Worm (Caenorhabditis elegans): ENCODE results near the gene glb-25.
A peak's percentile ranks its signal among the peaks of the same experiment; 100 is the strongest.

Gene glb-25

DNA sequence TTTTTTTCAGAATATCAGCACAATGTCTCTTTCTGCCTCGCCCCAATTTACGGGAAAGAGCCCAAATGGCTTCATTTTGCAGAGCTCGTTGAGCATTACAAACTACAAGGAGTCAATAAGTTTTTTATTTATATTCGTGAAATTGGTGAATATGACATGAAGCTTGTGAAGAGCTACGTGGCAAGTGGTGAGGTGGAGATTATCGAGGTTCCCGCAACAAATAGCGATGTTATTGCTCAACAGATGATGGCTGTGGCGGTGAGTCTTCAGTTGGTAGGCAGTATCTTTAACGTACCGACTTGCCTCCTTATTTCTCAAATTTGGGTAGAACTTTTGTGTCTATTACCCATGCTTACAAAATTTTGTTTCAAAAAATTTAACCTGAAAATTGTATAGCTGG lies 9.6 kb upstream of the glb-25 start:
- no peak for TF ChIP-seq snpc-4 (tag; optimal IDR thresholded peaks at IDR 0.05)
- no peak for TF ChIP-seq fos-1 (tag; optimal IDR thresholded peaks at IDR 0.05)
- no peak for TF ChIP-seq mab-5 (tag; optimal IDR thresholded peaks at IDR 0.05)
- TF ChIP-seq F13H6.1 (tag; optimal IDR thresholded peaks at IDR 0.05): no peak
- no peak for TF ChIP-seq egl-27 (tag; optimal IDR thresholded peaks at IDR 0.05)
- TF ChIP-seq nhr-21 (tag; optimal IDR thresholded peaks at IDR 0.05): no peak
- no peak for TF ChIP-seq lin-11 (tag; optimal IDR thresholded peaks at IDR 0.05)
- TF ChIP-seq elt-3 (tag; optimal IDR thresholded peaks at IDR 0.05): no peak
- TF ChIP-seq ama-1 (optimal IDR thresholded peaks at IDR 0.05): no peak
- no peak for TF ChIP-seq nhr-12 (tag; optimal IDR thresholded peaks at IDR 0.05)
- no peak for TF ChIP-seq Y55F3AM.14 (GFP tag; optimal IDR thresholded peaks at IDR 0.05)
- TF ChIP-seq lin-13 (GFP tag; optimal IDR thresholded peaks at IDR 0.05): no peak
- no peak for TF ChIP-seq nhr-25 (tag; optimal IDR thresholded peaks at IDR 0.05)

DNA sequence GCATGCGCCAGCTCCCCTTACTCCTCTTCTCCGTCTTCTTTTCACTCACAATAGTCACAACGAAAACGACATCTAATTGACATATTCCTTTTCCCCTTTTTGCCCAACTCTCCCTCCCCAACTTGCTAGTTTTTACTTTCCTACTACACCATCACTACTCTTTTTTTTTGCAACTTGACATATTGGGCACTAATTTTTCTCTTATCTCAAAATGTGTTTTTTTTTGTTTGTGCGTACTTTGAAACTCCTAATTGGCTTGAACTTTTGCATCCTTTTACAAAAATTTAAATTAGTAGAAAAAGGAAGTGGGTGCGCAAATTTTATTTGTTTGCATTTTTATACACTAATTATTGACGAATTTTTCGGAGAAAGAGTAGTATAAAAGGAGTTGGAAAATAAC lies 2.6 kb upstream of the glb-25 start:
- TF ChIP-seq sma-3 (GFP tag; optimal IDR thresholded peaks at IDR 0.05) (no peak), ZK546.5 (tag; optimal IDR thresholded peaks at IDR 0.05) (no peak), mbf-1 (tag; optimal IDR thresholded peaks at IDR 0.05) (no peak), sma-9 (GFP tag; optimal IDR thresholded peaks at IDR 0.05) (no peak), sma-9 (tag; optimal IDR thresholded peaks at IDR 0.05) (no peak), alr-1 (tag; optimal IDR thresholded peaks at IDR 0.05) (no peak), dmd-4 (tag; optimal IDR thresholded peaks at IDR 0.05) (no peak), elt-1 (tag; optimal IDR thresholded peaks at IDR 0.05) (no peak), zag-1 (tag; optimal IDR thresholded peaks at IDR 0.05) (no peak)

DNA sequence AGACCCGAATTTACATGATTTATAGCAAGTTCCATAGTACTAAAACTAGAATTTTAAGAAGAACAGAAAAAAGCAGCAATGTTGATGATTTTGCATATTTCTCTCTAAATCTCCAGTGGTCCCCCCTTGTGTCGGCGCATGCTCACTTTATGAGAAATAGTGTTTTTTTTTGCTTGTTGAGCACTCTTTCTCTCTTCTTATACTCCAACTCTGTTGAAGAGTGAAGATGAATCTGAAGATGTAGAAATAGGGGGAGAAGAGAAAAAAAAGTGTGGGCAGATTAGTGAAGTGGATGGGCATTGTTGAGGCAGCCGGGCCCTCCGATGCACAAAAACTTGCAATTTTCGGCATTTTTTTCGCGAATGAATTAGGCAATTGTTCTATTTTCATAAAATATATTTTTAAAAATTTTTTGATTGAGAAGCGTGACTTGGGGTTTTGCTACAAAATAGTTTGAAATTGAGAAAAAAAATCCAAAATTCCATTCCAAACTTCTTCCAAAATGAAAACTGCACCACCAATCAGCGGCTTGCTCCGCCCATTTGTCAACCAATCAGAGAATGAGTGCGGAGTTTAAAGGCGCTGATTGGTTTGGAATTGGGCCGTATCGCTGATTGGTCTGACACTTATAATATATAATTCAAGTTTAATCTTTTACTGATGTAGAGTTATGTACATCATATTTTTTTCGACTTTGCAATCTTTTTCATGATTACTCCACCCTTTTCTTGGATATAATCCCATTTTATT lies 2.6 kb downstream of the glb-25 start:
- TF ChIP-seq unc-55 (GFP tag; optimal IDR thresholded peaks at IDR 0.05) (peak; percentile 21), ztf-4 (tag; optimal IDR thresholded peaks at IDR 0.05) (no peak), C34F6.9 (tag; optimal IDR thresholded peaks at IDR 0.05) (peak; percentile 10)

- TF ChIP-seq nhr-77 (tag; optimal IDR thresholded peaks at IDR 0.05) (no peak), sma-9 (GFP tag; optimal IDR thresholded peaks at IDR 0.05) (peak; percentile 62), sma-9 (tag; optimal IDR thresholded peaks at IDR 0.05) (no peak), nhr-237 (tag; optimal IDR thresholded peaks at IDR 0.05) (no peak), nhr-25 (tag; optimal IDR thresholded peaks at IDR 0.05) (no peak), ceh-82 (tag; optimal IDR thresholded peaks at IDR 0.05) (no peak), lsy-2 (tag; optimal IDR thresholded peaks at IDR 0.05) (peak in 1 of 2 experiments; percentile 34), gmeb-1 (tag; optimal IDR thresholded peaks at IDR 0.05) (no peak), nhr-6 (tag; optimal IDR thresholded peaks at IDR 0.05) (no peak), sma-3 (GFP tag; optimal IDR thresholded peaks at IDR 0.05) (no peak), aly-2 (tag; optimal IDR thresholded peaks at IDR 0.05) (no peak), egl-27 (tag; optimal IDR thresholded peaks at IDR 0.05) (no peak), R02D3.7 (tag; optimal IDR thresholded peaks at IDR 0.05) (no peak), Y55F3AM.14 (GFP tag; optimal IDR thresholded peaks at IDR 0.05) (no peak), unc-62 (GFP tag; optimal IDR thresholded peaks at IDR 0.05) (no peak), ama-1 (optimal IDR thresholded peaks at IDR 0.05) (no peak), mdl-1 (tag; optimal IDR thresholded peaks at IDR 0.05) (peak in 1 of 2 experiments; percentile 62), nhr-11 (tag; optimal IDR thresholded peaks at IDR 0.05) (no peak), zag-1 (tag; optimal IDR thresholded peaks at IDR 0.05) (peak; percentile 38), nhr-12 (tag; optimal IDR thresholded peaks at IDR 0.05) (no peak), alr-1 (tag; optimal IDR thresholded peaks at IDR 0.05) (no peak), crh-2 (tag; optimal IDR thresholded peaks at IDR 0.05) (peak; percentile 46), peb-1 (tag; optimal IDR thresholded peaks at IDR 0.05) (no peak), snpc-4 (tag; optimal IDR thresholded peaks at IDR 0.05) (no peak), elt-1 (tag; optimal IDR thresholded peaks at IDR 0.05) (no peak), lin-11 (tag; optimal IDR thresholded peaks at IDR 0.05) (peak; percentile 52), F13H6.1 (tag; optimal IDR thresholded peaks at IDR 0.05) (peak; percentile 69), sem-4 (tag; optimal IDR thresholded peaks at IDR 0.05) (no peak), ztf-11 (tag; optimal IDR thresholded peaks at IDR 0.05) (no peak), ZK546.5 (tag; optimal IDR thresholded peaks at IDR 0.05) (no peak), unc-39 (tag; optimal IDR thresholded peaks at IDR 0.05) (no peak), lin-13 (GFP tag; optimal IDR thresholded peaks at IDR 0.05) (peak; percentile 27), elt-3 (tag; optimal IDR thresholded peaks at IDR 0.05) (no peak), C34F6.9 (tag; optimal IDR thresholded peaks at IDR 0.05) (peak; percentile 55), dmd-4 (tag; optimal IDR thresholded peaks at IDR 0.05) (no peak), lin-39 (tag; optimal IDR thresholded peaks at IDR 0.05) (no peak), skn-1 (tag; optimal IDR thresholded peaks at IDR 0.05) (no peak), mab-5 (tag; optimal IDR thresholded peaks at IDR 0.05) (no peak), nhr-21 (tag; optimal IDR thresholded peaks at IDR 0.05) (no peak), ztf-1 (GFP tag; conservative IDR thresholded peaks at IDR 0.05) (no peak), ztf-4 (tag; optimal IDR thresholded peaks at IDR 0.05) (no peak), nhr-23 (tag; optimal IDR thresholded peaks at IDR 0.05) (no peak), mbf-1 (tag; optimal IDR thresholded peaks at IDR 0.05) (no peak)
Measured at ce11 chrV:1943465-1943864, 5.4 kb downstream of the glb-25 start.

All from whole organism, L2 larva.